Worm (Caenorhabditis elegans) whole organism, L2 larva: ENCODE results near the gene R11D1.1.

Experiments used
- C34F6.9 ChIP-seq: fragments of 150-350 bp; optimal IDR thresholded peaks from 2 replicates; lab custom pipeline; 2014; ENCODE audit warnings: missing biosample characterization, missing genetic modification characterization
- R02D3.7 ChIP-seq: fragments of 150-350 bp; optimal IDR thresholded peaks from 2 replicates; lab custom pipeline; 2014; ENCODE audit warnings: missing biosample characterization, missing genetic modification characterization
- Y55F3AM.14 ChIP-seq: fragments of 200-800 bp; sonication (Bioruptor generic); optimal IDR thresholded peaks from 2 replicates; lab custom pipeline; 2018; ENCODE audit warnings: mild to moderate bottlenecking, missing genetic modification characterization, missing compliant biosample characterization
- ZK546.5 ChIP-seq: sonication (generic microtip); optimal IDR thresholded peaks from 2 replicates; lab custom pipeline; 2017; ENCODE audit warnings: missing biosample characterization, missing genetic modification characterization
- alr-1 ChIP-seq: fragments of 150-350 bp; optimal IDR thresholded peaks from 2 replicates; lab custom pipeline; 2014; ENCODE audit warnings: missing biosample characterization, missing genetic modification characterization
- ama-1 ChIP-seq: fragments of 150-350 bp; optimal IDR thresholded peaks from 2 replicates; lab custom pipeline; 2018; ENCODE audit warnings: inconsistent platforms
- blmp-1 ChIP-seq: sonication (generic microtip); optimal IDR thresholded peaks from 2 replicates; lab custom pipeline; 2017; ENCODE audit warnings: missing genetic modification characterization, mild to moderate bottlenecking, missing compliant biosample characterization, antibody characterized with exemption, moderate library complexity; ENCODE audit not compliant: insufficient read depth
- ceh-16 ChIP-seq: fragments of 150-350 bp; optimal IDR thresholded peaks from 2 replicates; lab custom pipeline; 2014; ENCODE audit warnings: missing biosample characterization, missing genetic modification characterization
- ceh-82 ChIP-seq: fragments of 150-350 bp; optimal IDR thresholded peaks from 2 replicates; lab custom pipeline; 2014; ENCODE audit warnings: missing biosample characterization, missing genetic modification characterization
- crh-2 ChIP-seq: sonication (generic microtip); optimal IDR thresholded peaks from 2 replicates; lab custom pipeline; 2017; ENCODE audit warnings: missing biosample characterization, missing genetic modification characterization
- dmd-4 ChIP-seq: sonication (generic microtip); optimal IDR thresholded peaks from 2 replicates; lab custom pipeline; 2017; ENCODE audit warnings: missing biosample characterization, missing genetic modification characterization
- egl-27 ChIP-seq: sonication (generic microtip); optimal IDR thresholded peaks from 3 replicates; lab custom pipeline; 2017; ENCODE audit warnings: missing biosample characterization, missing genetic modification reagents, missing genetic modification characterization
- elt-1 ChIP-seq: fragments of 150-350 bp; optimal IDR thresholded peaks from 2 replicates; lab custom pipeline; 2014; ENCODE audit warnings: missing biosample characterization, missing genetic modification characterization
- elt-3 ChIP-seq: sonication (generic microtip); optimal IDR thresholded peaks from 2 replicates; lab custom pipeline; 2017; ENCODE audit warnings: missing biosample characterization, missing genetic modification characterization
- fos-1 ChIP-seq: fragments of 150-350 bp; optimal IDR thresholded peaks from 2 replicates; lab custom pipeline; 2014; ENCODE audit warnings: missing biosample characterization, missing genetic modification characterization
- gmeb-1 ChIP-seq: fragments of 150-350 bp; optimal IDR thresholded peaks from 2 replicates; lab custom pipeline; 2014; ENCODE audit warnings: missing biosample characterization, missing genetic modification characterization
- lin-11 ChIP-seq: fragments of 150-350 bp; sonication (generic microtip); optimal IDR thresholded peaks from 2 replicates; lab custom pipeline; 2014; ENCODE audit warnings: missing biosample characterization, missing genetic modification characterization, inconsistent platforms, mixed read lengths
- lin-13 ChIP-seq: fragments of 150-350 bp; optimal IDR thresholded peaks from 2 replicates; lab custom pipeline; 2014; ENCODE audit warnings: missing biosample characterization, missing genetic modification reagents, missing genetic modification characterization
- lin-39 ChIP-seq: fragments of 150-350 bp; optimal IDR thresholded peaks from 2 replicates; lab custom pipeline; 2014; ENCODE audit warnings: missing biosample characterization, missing genetic modification reagents, missing genetic modification characterization
- lsy-2 ChIP-seq, 2 experiments: fragments of 150-350 bp in 1 of 2; sonication (generic microtip) in 1 of 2; optimal IDR thresholded peaks; 2 replicates each; lab custom pipeline; 2014 to 2017; ENCODE audit warnings: missing biosample characterization in 2 of 2, missing genetic modification characterization in 2 of 2
- mbf-1 ChIP-seq: sonication (generic microtip); optimal IDR thresholded peaks from 2 replicates; lab custom pipeline; 2017; ENCODE audit warnings: missing biosample characterization, missing genetic modification characterization
- mdl-1 ChIP-seq, 2 experiments: fragments of 150-350 bp in 1 of 2; sonication (generic microtip) in 1 of 2; optimal IDR thresholded peaks; 2 replicates each; lab custom pipeline; 2017; ENCODE audit warnings: missing biosample characterization in 2 of 2, missing genetic modification characterization in 2 of 2
- nhr-10 ChIP-seq: sonication (generic microtip); optimal IDR thresholded peaks from 2 replicates; lab custom pipeline; 2017; ENCODE audit warnings: missing biosample characterization, missing genetic modification characterization
- nhr-11 ChIP-seq: fragments of 150-350 bp; optimal IDR thresholded peaks from 2 replicates; lab custom pipeline; 2014; ENCODE audit warnings: missing biosample characterization, missing genetic modification characterization
- nhr-12 ChIP-seq: fragments of 150-350 bp; optimal IDR thresholded peaks from 2 replicates; lab custom pipeline; 2014; ENCODE audit warnings: missing biosample characterization, missing genetic modification characterization
- nhr-21 ChIP-seq: fragments of 150-350 bp; optimal IDR thresholded peaks from 2 replicates; lab custom pipeline; 2014; ENCODE audit warnings: missing biosample characterization, missing genetic modification characterization
- nhr-23 ChIP-seq: fragments of 150-350 bp; optimal IDR thresholded peaks from 2 replicates; lab custom pipeline; 2014; ENCODE audit warnings: missing biosample characterization, missing genetic modification reagents, missing genetic modification characterization
- nhr-237 ChIP-seq: fragments of 150-350 bp; optimal IDR thresholded peaks from 2 replicates; lab custom pipeline; 2014; ENCODE audit warnings: missing biosample characterization, missing genetic modification characterization
- nhr-25 ChIP-seq: fragments of 150-350 bp; sonication (generic microtip); optimal IDR thresholded peaks from 3 replicates; lab custom pipeline; 2014; ENCODE audit warnings: missing biosample characterization, missing genetic modification characterization
- nhr-77 ChIP-seq: fragments of 150-350 bp; optimal IDR thresholded peaks from 2 replicates; lab custom pipeline; 2014; ENCODE audit warnings: missing biosample characterization, missing genetic modification characterization
- peb-1 ChIP-seq: fragments of 150-350 bp; optimal IDR thresholded peaks from 2 replicates; lab custom pipeline; 2014; ENCODE audit warnings: missing biosample characterization, missing genetic modification characterization
- sem-4 ChIP-seq: fragments of 150-350 bp; optimal IDR thresholded peaks from 2 replicates; lab custom pipeline; 2014; ENCODE audit warnings: missing biosample characterization, missing genetic modification reagents, missing genetic modification characterization
- skn-1 ChIP-seq: sonication (generic microtip); optimal IDR thresholded peaks from 2 replicates; lab custom pipeline; 2017; ENCODE audit warnings: missing biosample characterization, missing genetic modification characterization
- sma-3 ChIP-seq: sonication (generic microtip); optimal IDR thresholded peaks from 2 replicates; lab custom pipeline; 2016; ENCODE audit warnings: missing genetic modification reagents, missing genetic modification characterization, missing compliant biosample characterization
- snpc-4 ChIP-seq: fragments of 150-350 bp; optimal IDR thresholded peaks from 2 replicates; lab custom pipeline; 2014; ENCODE audit warnings: missing biosample characterization, missing genetic modification characterization
- unc-39 ChIP-seq: fragments of 150-350 bp; optimal IDR thresholded peaks from 2 replicates; lab custom pipeline; 2014; ENCODE audit warnings: missing biosample characterization, missing genetic modification characterization
- unc-62 ChIP-seq: fragments of 150-350 bp; optimal IDR thresholded peaks from 2 replicates; lab custom pipeline; 2014; ENCODE audit warnings: missing biosample characterization, missing genetic modification reagents, missing genetic modification characterization
- zag-1 ChIP-seq: fragments of 150-350 bp; optimal IDR thresholded peaks from 2 replicates; lab custom pipeline; 2014; ENCODE audit warnings: missing biosample characterization, missing genetic modification characterization
- ztf-11 ChIP-seq: sonication (generic microtip); optimal IDR thresholded peaks from 2 replicates; lab custom pipeline; 2017; ENCODE audit warnings: missing biosample characterization, missing genetic modification characterization
- ztf-4 ChIP-seq: fragments of 150-350 bp; optimal IDR thresholded peaks from 2 replicates; lab custom pipeline; 2014; ENCODE audit warnings: missing biosample characterization, missing genetic modification characterization

The R11D1.1 gene

ce11 chrV:12667397-12667796, 36.8 kb upstream of the R11D1.1 start:
- TF ChIP-seq peb-1: no peak
- TF ChIP-seq ama-1 (lab: Kevin White, UChicago): no peak
- no peak for TF ChIP-seq ztf-11
- TF ChIP-seq skn-1: no peak
- no peak for TF ChIP-seq gmeb-1 (tag; lab: Kevin White, UChicago)
- TF ChIP-seq zag-1 (tag; lab: Kevin White, UChicago): no peak
- no peak for TF ChIP-seq elt-3 (tag; lab: Kevin White, UChicago)
- no peak for TF ChIP-seq fos-1 (tag; lab: Kevin White, UChicago)
- no peak for TF ChIP-seq dmd-4 (tag; lab: Kevin White, UChicago)

- no peak for TF ChIP-seq nhr-11 (tag; lab: Kevin White, UChicago)
- no peak for TF ChIP-seq ztf-11
- TF ChIP-seq crh-2 (tag; lab: Kevin White, UChicago): no peak
- no peak for TF ChIP-seq sem-4 (tag; lab: Kevin White, UChicago)
- no peak for TF ChIP-seq nhr-12 (tag; lab: Kevin White, UChicago)
- no peak for TF ChIP-seq R02D3.7 (tag; lab: Kevin White, UChicago)
- TF ChIP-seq egl-27: no peak
- no peak for TF ChIP-seq lin-39 (tag; lab: Kevin White, UChicago)
- TF ChIP-seq mbf-1 (tag; lab: Kevin White, UChicago): no peak
These were observed 36.3 kb upstream of the R11D1.1 start, which contains the start of gene W05B10.4 for ce11 chrV:12667926-12668325. Gene W05B10.4, plus strand, starts transcription at chrV:12668226.

- no peak for TF ChIP-seq lin-13 (GFP tag; lab: Kevin White, UChicago)
- no peak for TF ChIP-seq Y55F3AM.14
- TF ChIP-seq mdl-1 (tag; optimal IDR thresholded peaks at IDR 0.05; lab: Kevin White, UChicago): no peak
- no peak for TF ChIP-seq nhr-25 (tag; lab: Kevin White, UChicago)
- no peak for TF ChIP-seq fos-1 (tag; lab: Kevin White, UChicago)
- TF ChIP-seq lin-11 (tag; lab: Kevin White, UChicago): no peak
- no peak for TF ChIP-seq nhr-21
- no peak for TF ChIP-seq ztf-11
- TF ChIP-seq lsy-2 (tag; optimal IDR thresholded peaks at IDR 0.05; lab: Kevin White, UChicago): no peak
- no peak for TF ChIP-seq sma-3
- TF ChIP-seq nhr-10 (tag; lab: Kevin White, UChicago): no peak
- no peak for TF ChIP-seq alr-1 (tag; lab: Kevin White, UChicago)
- TF ChIP-seq blmp-1 (tag; lab: Kevin White, UChicago): no peak
- no peak for TF ChIP-seq ZK546.5 (tag; lab: Kevin White, UChicago)
- TF ChIP-seq nhr-77: no peak
- no peak for TF ChIP-seq ceh-16 (tag; lab: Kevin White, UChicago)
- TF ChIP-seq sem-4 (tag; lab: Kevin White, UChicago): no peak
- no peak for TF ChIP-seq unc-62 (GFP tag; lab: Kevin White, UChicago)
These were observed 33.6 kb upstream of the R11D1.1 start, which contains the start of gene srx-116 for ce11 chrV:12670607-12671006. Gene srx-116, plus strand, starts transcription at chrV:12670907.

ce11 chrV:12673745-12674144, 30.4 kb upstream of the R11D1.1 start:
- TF ChIP-seq snpc-4: no peak
- no peak for TF ChIP-seq ceh-82 (tag; lab: Kevin White, UChicago)
- no peak for TF ChIP-seq unc-39
- no peak for TF ChIP-seq gmeb-1 (tag; lab: Kevin White, UChicago)
- no peak for TF ChIP-seq nhr-10 (tag; lab: Kevin White, UChicago)
- TF ChIP-seq blmp-1 (tag; lab: Kevin White, UChicago): no peak
- no peak for TF ChIP-seq lin-11 (tag; lab: Kevin White, UChicago)
- no peak for TF ChIP-seq C34F6.9

ce11 chrV:12676299-12676698, 27.9 kb upstream of the R11D1.1 start:
- TF ChIP-seq nhr-23 (no peak), alr-1 (tag; lab: Kevin White, UChicago) (no peak), gmeb-1 (tag; lab: Kevin White, UChicago) (no peak), sem-4 (tag; lab: Kevin White, UChicago) (no peak), ztf-4 (tag; lab: Kevin White, UChicago) (no peak), nhr-12 (tag; lab: Kevin White, UChicago) (no peak), sma-3 (no peak), mdl-1 (tag; optimal IDR thresholded peaks at IDR 0.05; lab: Kevin White, UChicago) (no peak), lin-39 (tag; lab: Kevin White, UChicago) (no peak), blmp-1 (tag; lab: Kevin White, UChicago) (no peak), nhr-237 (tag; lab: Kevin White, UChicago) (no peak), nhr-11 (tag; lab: Kevin White, UChicago) (no peak), elt-1 (tag; lab: Kevin White, UChicago) (no peak), egl-27 (no peak), nhr-25 (tag; lab: Kevin White, UChicago) (no peak), nhr-77 (no peak)
